In genomic region chrIV:10506016-10506415, ce11 we compare ENCODE assay signal across 7 worm cellular contexts.
TF ChIP-seq lines count a peak whose summit lies in the region.

No protein-coding gene starts in this region.

TF ChIP-seq in whole organism, L1 larva, 84 proteins besides CTCF, POLR2A, EP300 and RAD21:
- TF ChIP-seq egl-13 (tag; optimal IDR thresholded peaks at IDR 0.05; lab: Kevin White, UChicago) = peak; percentile 52
- no peak for TF ChIP-seq ceh-88 (GFP tag; IDR thresholded peaks at IDR 0.05; lab: Robert Waterston, UW)
- peak; percentile 85 for TF ChIP-seq dsc-1 (tag; optimal IDR thresholded peaks at IDR 0.05; lab: Kevin White, UChicago)
- TF ChIP-seq unc-30 (tag; optimal IDR thresholded peaks at IDR 0.05; lab: Kevin White, UChicago) = no peak
- no peak for TF ChIP-seq ceh-63 (GFP tag; optimal IDR thresholded peaks at IDR 0.05; lab: Kevin White, UChicago)
- TF ChIP-seq nhr-71 (tag; optimal IDR thresholded peaks at IDR 0.05; lab: Kevin White, UChicago) = peak; percentile 45
- TF ChIP-seq nhr-47 (tag; optimal IDR thresholded peaks at IDR 0.05; lab: Kevin White, UChicago) = peak; percentile 42
- TF ChIP-seq pax-3 (tag; optimal IDR thresholded peaks at IDR 0.05; lab: Kevin White, UChicago) = peak; percentile 24
- TF ChIP-seq fkh-8 (tag; optimal IDR thresholded peaks at IDR 0.05; lab: Kevin White, UChicago) = peak; percentile 80
- no peak for TF ChIP-seq tlp-1 (tag; optimal IDR thresholded peaks at IDR 0.05; lab: Kevin White, UChicago)

TF ChIP-seq in whole organism, L2 larva, 48 proteins besides CTCF, POLR2A, EP300 and RAD21:
- no peak for TF ChIP-seq mdl-1 (tag; optimal IDR thresholded peaks at IDR 0.05; lab: Kevin White, UChicago)
- TF ChIP-seq nhr-25 (tag; optimal IDR thresholded peaks at IDR 0.05; lab: Kevin White, UChicago) = no peak
- TF ChIP-seq gmeb-1 (tag; optimal IDR thresholded peaks at IDR 0.05; lab: Kevin White, UChicago) = peak; percentile 24
- no peak for TF ChIP-seq elt-3 (tag; optimal IDR thresholded peaks at IDR 0.05; lab: Kevin White, UChicago)
- TF ChIP-seq lin-11 (tag; optimal IDR thresholded peaks at IDR 0.05; lab: Kevin White, UChicago) = peak; percentile 15
- peak; percentile 10 for TF ChIP-seq sma-9 (GFP tag; optimal IDR thresholded peaks at IDR 0.05; lab: Kevin White, UChicago)
- TF ChIP-seq sma-9 (tag; optimal IDR thresholded peaks at IDR 0.05; lab: Kevin White, UChicago) = no peak

TF ChIP-seq in whole organism, L3 larva, 47 proteins besides CTCF, POLR2A, EP300 and RAD21:
- TF ChIP-seq elt-2 (tag; optimal IDR thresholded peaks at IDR 0.05; lab: Kevin White, UChicago) (peak; percentile 53), nfya-1 (tag; optimal IDR thresholded peaks at IDR 0.05; lab: Kevin White, UChicago; ENCODE audit: insufficient read depth) (peak; percentile 29), pqm-1 (tag; optimal IDR thresholded peaks at IDR 0.05; lab: Kevin White, UChicago) (peak; percentile 63), elt-1 (tag; optimal IDR thresholded peaks at IDR 0.05; lab: Kevin White, UChicago) (no peak)

TF ChIP-seq in whole organism, L4 larva, 104 proteins besides CTCF, POLR2A, EP300 and RAD21:
- TF ChIP-seq pqm-1 (tag; optimal IDR thresholded peaks at IDR 0.05; lab: Kevin White, UChicago) = peak; percentile 8
- peak; percentile 21 for TF ChIP-seq dmd-6 (GFP tag; IDR thresholded peaks at IDR 0.05; lab: Robert Waterston, UW)
- peak; percentile 31 for TF ChIP-seq nhr-28 (tag; optimal IDR thresholded peaks at IDR 0.05; lab: Kevin White, UChicago)
- 0 out of 2 replicates have a peak, but pooled peaks have one; percentile 40 for TF ChIP-seq egl-43 (GFP tag; IDR thresholded peaks at IDR 0.05; lab: Robert Waterston, UW)
- TF ChIP-seq hlh-11 (tag; optimal IDR thresholded peaks at IDR 0.05; lab: Kevin White, UChicago) = peak; percentile 48
- no peak for TF ChIP-seq saeg-2 (GFP tag; IDR thresholded peaks at IDR 0.05; lab: Robert Waterston, UW)
- TF ChIP-seq daf-8 (GFP tag; IDR thresholded peaks at IDR 0.05; lab: Robert Waterston, UW) = no peak
- no peak for TF ChIP-seq Y75B8A.6 (GFP tag; IDR thresholded peaks at IDR 0.05; lab: Robert Waterston, UW)
- TF ChIP-seq dmd-8 (GFP tag; IDR thresholded peaks at IDR 0.05; lab: Robert Waterston, UW) = no peak
- no peak for TF ChIP-seq unc-39 (tag; optimal IDR thresholded peaks at IDR 0.05; lab: Kevin White, UChicago)
- TF ChIP-seq zfp-2 (tag; optimal IDR thresholded peaks at IDR 0.05; lab: Kevin White, UChicago) = no peak
- TF ChIP-seq lin-29 (GFP tag; IDR thresholded peaks at IDR 0.05; lab: Robert Waterston, UW) = no peak
- TF ChIP-seq nhr-41 (GFP tag; IDR thresholded peaks at IDR 0.05; lab: Robert Waterston, UW) = no peak
- TF ChIP-seq lsy-2 (tag; optimal IDR thresholded peaks at IDR 0.05; lab: Kevin White, UChicago) = no peak
- TF ChIP-seq aha-1 (tag; lab: Kevin White, UChicago) = peak; percentile 87
TF ChIP-seq in whole organism, L4 larva: peak in this region for 6.

TF ChIP-seq in whole organism, late embryonic, 69 proteins besides CTCF, POLR2A, EP300 and RAD21:
- TF ChIP-seq gmeb-2 (tag; optimal IDR thresholded peaks at IDR 0.05; lab: Kevin White, UChicago) = no peak
- TF ChIP-seq pros-1 (tag; optimal IDR thresholded peaks at IDR 0.05; lab: Kevin White, UChicago) = no peak
- TF ChIP-seq unc-42 (tag; optimal IDR thresholded peaks at IDR 0.05; lab: Kevin White, UChicago) = peak; percentile 9
- TF ChIP-seq elt-2 (tag; optimal IDR thresholded peaks at IDR 0.05; lab: Kevin White, UChicago) = peak; percentile 59

TF ChIP-seq in whole organism, mixed stage, embryonic, 35 proteins besides CTCF, POLR2A, EP300 and RAD21:
- TF ChIP-seq ces-1 (GFP tag; optimal IDR thresholded peaks at IDR 0.05; lab: Kevin White, UChicago) (peak; percentile 55), unc-39 (tag; optimal IDR thresholded peaks at IDR 0.05; lab: Kevin White, UChicago) (no peak)

TF ChIP-seq in whole organism, young adult, 124 proteins besides CTCF, POLR2A, EP300 and RAD21:
- TF ChIP-seq tlf-1 (GFP tag; optimal IDR thresholded peaks at IDR 0.05; lab: Kevin White, UChicago) = no peak
- TF ChIP-seq cebp-2 (GFP tag; IDR thresholded peaks at IDR 0.05; lab: Robert Waterston, UW) = 0 out of 2 replicates have a peak, but pooled peaks have one; percentile 60
